Worm (Caenorhabditis elegans): Measurements from ENCODE around the gene M01B2.13.

ce11 chrV:15216705-15217104 lies 49.0 kb downstream of the M01B2.13 start, which contains the start of gene sri-25:
- TF ChIP-seq nhr-76 (tag; optimal IDR thresholded peaks at IDR 0.05) = no peak
- no peak for TF ChIP-seq zag-1 (tag; optimal IDR thresholded peaks at IDR 0.05)
- TF ChIP-seq Y116A8C.19 (tag; optimal IDR thresholded peaks at IDR 0.05; ENCODE audit: borderline replicate concordance) = no peak
- TF ChIP-seq F16B12.6 (tag; optimal IDR thresholded peaks at IDR 0.05) = no peak
- no peak for TF ChIP-seq elt-3 (tag; optimal IDR thresholded peaks at IDR 0.05)
- no peak for TF ChIP-seq jun-1 (tag; optimal IDR thresholded peaks at IDR 0.05)
- no peak for TF ChIP-seq elt-2 (tag; optimal IDR thresholded peaks at IDR 0.05)
- TF ChIP-seq ama-1 (optimal IDR thresholded peaks at IDR 0.05) = no peak
- TF ChIP-seq rnt-1 (tag; optimal IDR thresholded peaks at IDR 0.05) = no peak
